Fruit fly (Drosophila melanogaster) whole organism, embryonic: ENCODE data around the gene Mondo.
A peak's percentile ranks its signal among the peaks of the same experiment; 100 is the strongest.

Experiments used
- CG11695 ChIP-seq: fragments of 200-800 bp; sonication (Bioruptor generic); IDR thresholded peaks from 3 replicates; pipeline ENCODE4 v1.3.6; 2022; ENCODE audit warnings: missing biosample characterization, missing genetic modification characterization
- CG12155 ChIP-seq: fragments of 200-800 bp; sonication (Bioruptor generic); optimal IDR thresholded peaks from 3 replicates; lab custom pipeline; 2016; ENCODE audit warnings: missing biosample characterization, missing genetic modification characterization
- CG1233 ChIP-seq: fragments of 200-800 bp; sonication (Bioruptor generic); optimal IDR thresholded peaks from 4 replicates; lab custom pipeline; 2018; ENCODE audit warnings: missing biosample characterization, mild to moderate bottlenecking, missing genetic modification characterization
- CG18262 ChIP-seq: fragments of 200-800 bp; optimal IDR thresholded peaks from 3 replicates; lab custom pipeline; 2019; ENCODE audit warnings: missing biosample characterization, mild to moderate bottlenecking, missing genetic modification characterization, moderate library complexity
- CG2712 ChIP-seq: fragments of 200-800 bp; optimal IDR thresholded peaks from 3 replicates; lab custom pipeline; 2019; ENCODE audit warnings: missing biosample characterization, mild to moderate bottlenecking, missing genetic modification characterization, moderate library complexity
- CG30431 ChIP-seq: fragments of 200-800 bp; sonication (Bioruptor generic); optimal IDR thresholded peaks from 2 replicates; lab custom pipeline; 2017; ENCODE audit warnings: missing biosample characterization, missing genetic modification characterization
- CG3281 ChIP-seq: fragments of 200-800 bp; sonication (Bioruptor generic); optimal IDR thresholded peaks from 3 replicates; lab custom pipeline; 2017; ENCODE audit warnings: missing biosample characterization, mild to moderate bottlenecking, missing genetic modification characterization
- CG4820 ChIP-seq: fragments of 200-800 bp; sonication (Bioruptor generic); optimal IDR thresholded peaks from 3 replicates; lab custom pipeline; 2016; ENCODE audit warnings: missing biosample characterization, missing genetic modification characterization
- CG6175 ChIP-seq: fragments of 200-800 bp; sonication (Bioruptor generic); IDR thresholded peaks from 3 replicates; pipeline ENCODE4 v1.3.6; 2022; ENCODE audit warnings: missing biosample characterization, missing genetic modification characterization
- CG7271 ChIP-seq: fragments of 200-800 bp; sonication (Bioruptor generic); optimal IDR thresholded peaks from 2 replicates; lab custom pipeline; 2018; ENCODE audit warnings: missing biosample characterization, mild to moderate bottlenecking, missing genetic modification characterization, moderate library complexity
- CG7372 ChIP-seq: fragments of 200-800 bp; sonication (Bioruptor generic); IDR thresholded peaks from 2 replicates; pipeline ENCODE4 v1.3.6; 2022; ENCODE audit warnings: missing biosample characterization, missing genetic modification characterization
- CG7928 ChIP-seq: fragments of 200-800 bp; sonication (Bioruptor generic); optimal IDR thresholded peaks from 2 replicates; lab custom pipeline; 2017; ENCODE audit warnings: missing biosample characterization, mild to moderate bottlenecking, missing genetic modification characterization
- CG8478 ChIP-seq: fragments of >200 bp; optimal IDR thresholded peaks from 2 replicates; lab custom pipeline; 2018
- CG9215 ChIP-seq: fragments of 200-800 bp; sonication (Bioruptor generic); IDR thresholded peaks from 2 replicates; pipeline ENCODE4 v1.3.6; 2022; ENCODE audit warnings: missing biosample characterization, missing genetic modification characterization
- Dip3 ChIP-seq: fragments of 200-800 bp; sonication (Bioruptor generic); optimal IDR thresholded peaks from 3 replicates; lab custom pipeline; 2016; ENCODE audit warnings: missing biosample characterization, missing genetic modification characterization
- H2.0 ChIP-seq: fragments of 200-800 bp; sonication (Bioruptor generic); IDR thresholded peaks from 2 replicates; pipeline ENCODE4 v1.3.6; 2022; ENCODE audit warnings: missing biosample characterization, missing genetic modification characterization
- Kr ChIP-seq: fragments of 200-800 bp; sonication (Bioruptor generic); optimal IDR thresholded peaks from 2 replicates; lab custom pipeline; 2017; ENCODE audit warnings: missing biosample characterization, mild to moderate bottlenecking, missing genetic modification characterization
- Lpt ChIP-seq: fragments of >200 bp; optimal IDR thresholded peaks from 2 replicates; lab custom pipeline; 2018; ENCODE audit warnings: missing biosample characterization, missing genetic modification characterization
- MBD-R2 ChIP-seq: fragments of 200-800 bp; sonication (Bioruptor generic); IDR thresholded peaks from 2 replicates; pipeline ENCODE4 v1.3.6; 2022; ENCODE audit warnings: missing biosample characterization, missing genetic modification characterization
- Neu2 ChIP-seq: fragments of 200-800 bp; sonication (Bioruptor generic); optimal IDR thresholded peaks from 3 replicates; lab custom pipeline; 2016; ENCODE audit warnings: missing biosample characterization, missing genetic modification characterization, borderline replicate concordance
- PHDP ChIP-seq: fragments of 200-800 bp; sonication (Bioruptor generic); optimal IDR thresholded peaks from 3 replicates; lab custom pipeline; 2018; ENCODE audit warnings: missing biosample characterization, mild to moderate bottlenecking, missing genetic modification characterization, moderate library complexity
- Pdp1 ChIP-seq, 2 experiments: fragments of 200-800 bp; sonication (Bioruptor generic); optimal IDR thresholded peaks; 3 replicates each; lab custom pipeline; 2016; ENCODE audit warnings: missing biosample characterization in 2 of 2, missing genetic modification characterization in 2 of 2, mild to moderate bottlenecking in 1 of 2, moderate library complexity in 1 of 2
- Taf1 ChIP-seq: fragments of 200-800 bp; sonication (Bioruptor generic); IDR thresholded peaks from 2 replicates; pipeline ENCODE4 v1.3.6; 2022; ENCODE audit warnings: missing biosample characterization, missing genetic modification characterization
- Xrp1 ChIP-seq: fragments of 200-800 bp; sonication (Bioruptor generic); IDR thresholded peaks from 2 replicates; pipeline ENCODE4 v1.3.6; 2022; ENCODE audit warnings: missing biosample characterization, missing genetic modification characterization
- abd-A ChIP-seq: fragments of 200-800 bp; sonication (Bioruptor generic); optimal IDR thresholded peaks from 3 replicates; lab custom pipeline; 2019; ENCODE audit warnings: missing biosample characterization, mild to moderate bottlenecking, missing genetic modification characterization, moderate library complexity
- aop ChIP-seq: fragments of 200-800 bp; sonication (Bioruptor generic); IDR thresholded peaks from 2 replicates; pipeline ENCODE4 v1.3.6; 2022; ENCODE audit warnings: missing biosample characterization, missing genetic modification characterization
- cwo ChIP-seq: fragments of 200-800 bp; sonication (Bioruptor generic); optimal IDR thresholded peaks from 3 replicates; lab custom pipeline; 2017; ENCODE audit warnings: missing biosample characterization, missing genetic modification characterization, mild to moderate bottlenecking, moderate library complexity, missing genetic modification reagents
- gcm ChIP-seq: fragments of 200-800 bp; sonication (Bioruptor generic); optimal IDR thresholded peaks from 2 replicates; lab custom pipeline; 2019; ENCODE audit warnings: missing biosample characterization, mild to moderate bottlenecking, missing genetic modification characterization, moderate library complexity
- grau ChIP-seq: fragments of 200-800 bp; optimal IDR thresholded peaks from 3 replicates; lab custom pipeline; 2019; ENCODE audit warnings: missing biosample characterization, mild to moderate bottlenecking, missing genetic modification characterization, moderate library complexity
- gro ChIP-seq: fragments of 200-800 bp; sonication (Bioruptor generic); optimal IDR thresholded peaks from 2 replicates; lab custom pipeline; 2016; ENCODE audit warnings: missing biosample characterization, missing genetic modification characterization
- lab ChIP-seq: fragments of 200-800 bp; sonication (Bioruptor generic); optimal IDR thresholded peaks from 3 replicates; lab custom pipeline; 2017; ENCODE audit warnings: missing biosample characterization, missing genetic modification characterization, mild to moderate bottlenecking, moderate library complexity, missing genetic modification reagents
- odd ChIP-seq: fragments of 200-800 bp; sonication (Bioruptor generic); optimal IDR thresholded peaks from 2 replicates; lab custom pipeline; 2017; ENCODE audit warnings: missing biosample characterization, mild to moderate bottlenecking, missing genetic modification characterization
- onecut ChIP-seq: fragments of 200-800 bp; sonication (Bioruptor generic); IDR thresholded peaks from 2 replicates; pipeline ENCODE4 v1.3.6; 2022; ENCODE audit warnings: missing biosample characterization, missing genetic modification characterization
- pho ChIP-seq: fragments of 200-800 bp; sonication (Bioruptor generic); optimal IDR thresholded peaks from 2 replicates; lab custom pipeline; 2016; ENCODE audit warnings: missing biosample characterization, missing genetic modification characterization
- phol ChIP-seq: fragments of 200-800 bp; sonication (Bioruptor generic); optimal IDR thresholded peaks from 3 replicates; lab custom pipeline; 2018; ENCODE audit warnings: missing biosample characterization, mild to moderate bottlenecking, missing genetic modification characterization, moderate library complexity
- run ChIP-seq: fragments of 200-800 bp; sonication (Bioruptor generic); optimal IDR thresholded peaks from 3 replicates; lab custom pipeline; 2018; ENCODE audit warnings: missing biosample characterization, mild to moderate bottlenecking, missing genetic modification characterization
- sens ChIP-seq: fragments of 200-800 bp; sonication (Bioruptor generic); peaks from one replicate; lab custom pipeline; 2016; ENCODE audit warnings: missing biosample characterization, missing genetic modification characterization
- sima ChIP-seq: fragments of 200-800 bp; sonication (Bioruptor generic); optimal IDR thresholded peaks from 2 replicates; lab custom pipeline; 2016; ENCODE audit warnings: missing biosample characterization, missing genetic modification characterization
- sna ChIP-seq: fragments of 200-800 bp; sonication (Bioruptor generic); IDR thresholded peaks from 2 replicates; pipeline ENCODE4 v1.3.6; 2022; ENCODE audit warnings: missing biosample characterization, missing genetic modification characterization; ENCODE audit not compliant: partially characterized antibody
- sqz ChIP-seq: fragments of 200-800 bp; sonication (Bioruptor generic); optimal IDR thresholded peaks from 3 replicates; lab custom pipeline; 2018; ENCODE audit warnings: missing biosample characterization, mild to moderate bottlenecking, missing genetic modification characterization
- sug ChIP-seq: fragments of 200-800 bp; optimal IDR thresholded peaks from 2 replicates; lab custom pipeline; 2019; ENCODE audit warnings: missing biosample characterization, mild to moderate bottlenecking, missing genetic modification characterization, moderate library complexity
- tio ChIP-seq: fragments of 200-800 bp; sonication (Bioruptor generic); optimal IDR thresholded peaks from 2 replicates; lab custom pipeline; 2017; ENCODE audit warnings: missing biosample characterization, missing genetic modification characterization, inconsistent platforms
- vfl ChIP-seq: fragments of 200-800 bp; sonication (Bioruptor generic); optimal IDR thresholded peaks from 2 replicates; lab custom pipeline; 2016; ENCODE audit warnings: missing biosample characterization, missing genetic modification characterization
- vvl ChIP-seq: fragments of 200-800 bp; sonication (Bioruptor generic); IDR thresholded peaks from 2 replicates; pipeline ENCODE4 v1.3.6; 2022; ENCODE audit warnings: missing biosample characterization, missing genetic modification characterization
- yki ChIP-seq: fragments of >200 bp; optimal IDR thresholded peaks from 3 replicates; lab custom pipeline; 2018
- zen ChIP-seq: fragments of 200-800 bp; sonication (Bioruptor generic); optimal IDR thresholded peaks from 3 replicates; lab custom pipeline; 2018; ENCODE audit warnings: missing biosample characterization, mild to moderate bottlenecking, missing genetic modification characterization, moderate library complexity

Gene Mondo

dm6 chr2L:21312831-21313437 is 3.1 kb upstream of the Mondo start (continued):
- TF ChIP-seq abd-A (tag; lab: Kevin White, UChicago) (peak; percentile 92), pho (GFP tag; lab: Kevin White, UChicago) (no peak), gro (GFP tag; lab: Kevin White, UChicago) (peak; percentile 6)

- TF ChIP-seq CG6175 (GFP tag; lab: Robert Waterston, UW) (0 out of 3 replicates have a peak, but pooled peaks have one; percentile 70), sens (GFP tag; lab: Kevin White, UChicago) (peak; percentile 81), Xrp1 (0 out of 2 replicates have a peak, but pooled peaks have one; percentile 3), Pdp1 (GFP tag; optimal IDR thresholded peaks at IDR 0.05; lab: Kevin White, UChicago) (peak in 1 of 2 experiments; percentile 73), phol (tag; lab: Kevin White, UChicago) (no peak), CG4820 (GFP tag; lab: Kevin White, UChicago) (no peak), cwo (peak; percentile 7), grau (peak; percentile 64), lab (peak; percentile 12), Lpt (GFP tag; lab: Kevin White, UChicago) (no peak)
Observed at dm6 chr2L:21311200-21311689, 1.4 kb upstream of the Mondo start.

DNA sequence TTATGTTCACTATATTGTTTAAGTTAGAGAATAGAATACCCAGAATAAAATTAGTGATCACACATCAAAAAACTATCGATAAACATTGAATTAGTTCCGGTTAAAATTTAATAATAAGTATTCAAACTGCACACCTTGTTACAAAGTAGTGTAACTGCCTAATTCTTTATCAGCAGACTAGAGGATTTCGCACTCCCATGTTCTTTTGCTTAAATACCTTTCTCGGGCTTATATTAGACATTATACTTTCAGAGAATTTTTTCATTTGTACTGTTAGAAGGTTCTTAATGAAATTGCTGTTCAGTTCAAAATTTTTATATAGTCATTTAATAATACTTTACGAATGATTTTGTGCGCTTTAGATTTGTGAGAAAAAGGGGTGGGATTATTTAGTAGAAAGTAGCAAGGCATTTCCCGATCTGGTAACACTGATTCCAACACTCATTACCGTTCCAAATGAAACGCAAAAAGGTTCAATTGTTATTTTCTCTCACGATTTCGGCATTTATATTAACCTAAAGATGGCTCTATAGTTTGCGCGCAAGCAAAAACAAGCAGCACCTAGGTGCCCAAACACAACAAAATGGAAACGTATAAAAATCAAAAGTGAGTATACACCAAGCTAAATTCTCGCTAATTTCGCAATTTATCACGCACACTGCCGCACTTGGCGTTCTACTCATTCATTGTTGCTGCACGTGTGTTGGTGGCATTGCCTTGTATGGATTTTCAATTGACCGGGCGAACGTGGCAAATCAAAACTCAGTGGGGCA is 763 bp upstream of the Mondo start, which contains the start of gene crc:
Gene crc (plus strand): TSS at position 440 of the 773 bp plus-strand sequence.
- no peak for TF ChIP-seq MBD-R2
- peak; percentile 4 for TF ChIP-seq CG4820 (GFP tag; lab: Kevin White, UChicago)
- no peak for TF ChIP-seq gcm
- no peak for TF ChIP-seq CG1233 (GFP tag; lab: Kevin White, UChicago)
- TF ChIP-seq PHDP (tag; lab: Kevin White, UChicago): no peak
- TF ChIP-seq grau: peak; percentile 10
- TF ChIP-seq CG7928: no peak
- TF ChIP-seq zen (tag; lab: Kevin White, UChicago): peak; percentile 1
- TF ChIP-seq CG3281 (GFP tag; lab: Kevin White, UChicago): no peak
- TF ChIP-seq run (tag; lab: Kevin White, UChicago): no peak
- TF ChIP-seq Taf1 (GFP tag; lab: Robert Waterston, UW): no peak; the same call in 1 of the 2 replicates
- TF ChIP-seq Neu2 (GFP tag; lab: Kevin White, UChicago): no peak
- TF ChIP-seq CG9215 (GFP tag; lab: Robert Waterston, UW): no peak
- TF ChIP-seq onecut (GFP tag; lab: Robert Waterston, UW): no peak
- no peak for TF ChIP-seq gro (GFP tag; lab: Kevin White, UChicago)
- TF ChIP-seq Kr (GFP tag; lab: Kevin White, UChicago): no peak
- TF ChIP-seq CG30431 (GFP tag; lab: Kevin White, UChicago): no peak
- no peak for TF ChIP-seq CG11695
- no peak for TF ChIP-seq sima
- TF ChIP-seq tio (GFP tag; lab: Kevin White, UChicago): no peak
- TF ChIP-seq CG2712 (tag; lab: Kevin White, UChicago): no peak
- TF ChIP-seq yki: no peak
- peak; percentile 19 for TF ChIP-seq sug (tag; lab: Kevin White, UChicago)
- peak; percentile 13; the same call in 1 of the 2 replicates for TF ChIP-seq vvl
- no peak for TF ChIP-seq Dip3
- TF ChIP-seq odd (GFP tag; lab: Kevin White, UChicago): no peak
- peak; percentile 32; the same call in 1 of the 2 replicates for TF ChIP-seq sna (GFP tag; lab: Robert Waterston, UW)
- TF ChIP-seq CG18262: peak; percentile 44
- TF ChIP-seq sqz (GFP tag; lab: Kevin White, UChicago): no peak
- TF ChIP-seq CG7271: no peak
- TF ChIP-seq H2.0 (GFP tag; lab: Robert Waterston, UW): no peak
- no peak; the same call in 1 of the 2 replicates for TF ChIP-seq CG7372 (GFP tag; lab: Robert Waterston, UW)
- TF ChIP-seq CG12155 (GFP tag; lab: Kevin White, UChicago): peak; percentile 40
- TF ChIP-seq vfl: no peak
- TF ChIP-seq aop (GFP tag; lab: Robert Waterston, UW): no peak
- TF ChIP-seq CG8478 (lab: Kevin White, UChicago): no peak
